Fruit fly (Drosophila melanogaster) whole organism, prepupa: ENCODE measurements around the gene Cad89D.

ENCODE experiments used
- CG3919 ChIP-seq: fragments of 200-800 bp; sonication (Bioruptor generic); optimal IDR thresholded peaks from 3 replicates; lab custom pipeline; 2016; ENCODE audit warnings: missing biosample characterization, missing genetic modification characterization
- CG6792 ChIP-seq: fragments of 200-800 bp; sonication (Bioruptor generic); optimal IDR thresholded peaks from 3 replicates; lab custom pipeline; 2016; ENCODE audit warnings: missing biosample characterization, missing genetic modification characterization
- Gug ChIP-seq: fragments of 200-800 bp; sonication (Bioruptor generic); IDR thresholded peaks from 2 replicates; pipeline ENCODE4 v1.3.6; 2022; ENCODE audit warnings: missing biosample characterization, missing genetic modification characterization
- Hr39 ChIP-seq: fragments of 200-800 bp; sonication (Bioruptor generic); optimal IDR thresholded peaks from 2 replicates; lab custom pipeline; 2016; ENCODE audit warnings: missing biosample characterization, missing genetic modification characterization
- Lpt ChIP-seq: fragments of 200-800 bp; sonication (Bioruptor generic); optimal IDR thresholded peaks from 3 replicates; lab custom pipeline; 2016; ENCODE audit warnings: missing biosample characterization, missing genetic modification characterization
- OdsH ChIP-seq: fragments of 200-800 bp; sonication (Bioruptor generic); optimal IDR thresholded peaks from 3 replicates; lab custom pipeline; 2016; ENCODE audit warnings: missing biosample characterization, missing genetic modification characterization

DNA sequence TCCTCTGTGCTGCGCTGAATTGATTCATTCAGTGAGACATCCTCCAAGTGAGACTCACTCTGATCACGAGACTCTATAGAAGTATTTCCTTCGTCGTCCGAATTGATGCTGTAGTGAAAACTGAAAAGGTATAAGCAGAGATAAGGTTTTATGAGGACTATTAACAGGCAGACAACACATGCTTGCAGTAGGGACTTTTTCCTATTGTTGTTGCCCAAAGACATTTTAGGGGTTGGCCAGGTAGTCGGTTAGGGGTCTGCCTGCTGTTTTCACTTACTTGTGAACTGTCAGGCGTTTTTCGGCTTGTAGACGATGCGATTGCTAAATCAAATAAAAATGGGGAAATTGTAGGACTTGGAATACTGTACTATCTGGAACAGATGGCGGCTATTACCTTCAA, 26.7 kb downstream of the Cad89D start:
- TF ChIP-seq Lpt = no peak
- no peak for TF ChIP-seq CG3919 (GFP tag; lab: Kevin White, UChicago)
- no peak for TF ChIP-seq Gug (GFP tag; lab: Robert Waterston, UW)
- no peak for TF ChIP-seq CG6792
- TF ChIP-seq Hr39 (GFP tag; lab: Kevin White, UChicago) = no peak
- TF ChIP-seq OdsH = no peak
